Worm (Caenorhabditis elegans) whole organism, L4/young adult: ENCODE measurements around the gene dpy-9.

Source experiments
- W03F9.2 ChIP-seq: fragments of 150-350 bp; optimal IDR thresholded peaks from 2 replicates; lab custom pipeline; 2014; ENCODE audit warnings: missing biosample characterization, missing genetic modification characterization
- him-1 ChIP-seq: sonication (generic microtip); optimal IDR thresholded peaks from 2 replicates; lab custom pipeline; 2016; ENCODE audit warnings: missing genotype, missing genetic modification reagents, missing genetic modification characterization, missing compliant biosample characterization

DNA sequence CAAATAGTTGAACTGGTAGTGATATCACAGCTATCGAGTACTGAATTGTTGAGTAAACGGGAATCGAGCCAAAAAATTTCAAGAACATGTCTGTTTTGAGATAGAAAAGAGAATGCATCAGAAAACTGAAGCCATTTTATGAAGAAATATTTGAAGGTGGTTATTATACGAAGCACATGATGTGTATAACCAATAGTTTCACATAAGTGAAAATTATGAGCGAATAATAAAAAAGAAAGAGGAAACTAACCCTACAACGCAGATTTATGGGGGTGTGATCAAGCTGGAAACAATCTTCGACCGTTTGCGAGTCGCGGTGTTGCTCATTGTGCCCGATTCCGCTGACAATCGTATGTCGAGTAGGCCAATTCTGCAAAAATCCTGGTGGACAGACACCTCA, 14.3 kb upstream of the dpy-9 start, which contains the start of gene srh-282:
- TF ChIP-seq him-1 (no peak), W03F9.2 (tag; lab: Kevin White, UChicago) (no peak)
